Worm (Caenorhabditis elegans): ENCODE measurements around the gene nol-56.

DNA sequence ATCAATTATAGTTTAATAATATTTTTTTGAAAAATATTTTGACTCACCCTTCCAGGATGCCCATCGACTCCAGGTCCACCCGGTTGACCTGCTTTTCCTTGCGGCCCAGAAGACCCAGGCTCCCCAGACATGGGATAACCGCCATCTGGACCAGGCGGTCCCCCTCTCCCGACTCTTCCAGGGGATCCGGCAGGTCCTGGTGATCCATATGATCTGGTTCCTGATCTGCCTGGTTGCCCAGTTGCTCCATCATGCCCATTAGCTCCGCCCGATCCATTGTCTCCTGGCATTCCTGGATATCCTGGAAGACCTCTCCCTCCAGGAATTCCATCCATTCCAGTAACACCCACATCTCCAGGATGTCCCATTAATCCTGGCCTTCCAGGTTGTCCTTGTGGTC is 40.9 kb upstream of the nol-56 start:
- no peak for TF ChIP-seq ets-5 (GFP tag; IDR thresholded peaks at IDR 0.05)
- no peak for TF ChIP-seq nhr-12 (tag; optimal IDR thresholded peaks at IDR 0.05)
- no peak for TF ChIP-seq unc-98 (GFP tag; IDR thresholded peaks at IDR 0.05)
- TF ChIP-seq nhr-28 (tag; optimal IDR thresholded peaks at IDR 0.05): no peak
- TF ChIP-seq nhr-237 (tag; optimal IDR thresholded peaks at IDR 0.05): no peak
- TF ChIP-seq zag-1 (tag; optimal IDR thresholded peaks at IDR 0.05): no peak
- TF ChIP-seq lsy-2 (tag; optimal IDR thresholded peaks at IDR 0.05): no peak
- TF ChIP-seq pqm-1 (tag; optimal IDR thresholded peaks at IDR 0.05): no peak
- TF ChIP-seq lin-39 (tag; optimal IDR thresholded peaks at IDR 0.05): no peak
- TF ChIP-seq dpl-1 (GFP tag; optimal IDR thresholded peaks at IDR 0.05): no peak
